Worm (Caenorhabditis elegans) whole organism, L1 larva: ENCODE measurements around the gene C05C9.3.

Source experiments
- C04F5.9 ChIP-seq: sonication (generic microtip); optimal IDR thresholded peaks from 2 replicates; lab custom pipeline; 2016; ENCODE audit warnings: missing genetic modification characterization, missing compliant biosample characterization
- aha-1 ChIP-seq: fragments of 150-350 bp; optimal IDR thresholded peaks from 2 replicates; lab custom pipeline; 2014; ENCODE audit warnings: missing biosample characterization, missing genetic modification characterization
- alr-1 ChIP-seq: fragments of 200-800 bp; sonication (Bioruptor generic); optimal IDR thresholded peaks from 2 replicates; lab custom pipeline; 2018; ENCODE audit warnings: borderline replicate concordance, mild to moderate bottlenecking, missing genetic modification characterization, missing compliant biosample characterization
- blmp-1 ChIP-seq: fragments of 150-350 bp; optimal IDR thresholded peaks from 2 replicates; lab custom pipeline; 2014; ENCODE audit warnings: missing biosample characterization, missing genetic modification characterization
- ceh-88 ChIP-seq: fragments of 200-800 bp; sonication (Bioruptor generic); IDR thresholded peaks from 2 replicates; pipeline ENCODE4 v1.3.6; 2022; ENCODE audit warnings: missing genetic modification characterization, missing compliant biosample characterization
- dsc-1 ChIP-seq: sonication (generic microtip); optimal IDR thresholded peaks from 2 replicates; lab custom pipeline; 2016; ENCODE audit warnings: mild to moderate bottlenecking, missing genetic modification characterization, missing compliant biosample characterization
- efl-1 ChIP-seq, 4 experiments: fragments of 150-350 bp; optimal IDR thresholded peaks in 3 of 4; peaks in 1 of 4; 1 replicate in 1 of 4; 2 replicates in 3 of 4; lab custom pipeline; 2014; ENCODE audit warnings: missing biosample characterization in 2 of 4, missing genetic modification characterization in 2 of 4, missing genetic modification reagents in 2 of 4
- efl-3 ChIP-seq: fragments of 200-800 bp; sonication (Bioruptor generic); optimal IDR thresholded peaks from 2 replicates; lab custom pipeline; 2018; ENCODE audit warnings: mild to moderate bottlenecking, missing genetic modification characterization, missing compliant biosample characterization
- egl-27 ChIP-seq, 2 experiments: fragments of 150-350 bp in 1 of 2; sonication (generic microtip); optimal IDR thresholded peaks; 3 replicates each; lab custom pipeline; 2017 to 2018; ENCODE audit warnings: missing biosample characterization in 2 of 2, missing genetic modification characterization in 2 of 2, missing genetic modification reagents in 2 of 2
- hlh-17 ChIP-seq: fragments of 200-800 bp; sonication (Bioruptor generic); optimal IDR thresholded peaks from 2 replicates; lab custom pipeline; 2018; ENCODE audit warnings: missing genetic modification characterization, mild to moderate bottlenecking, missing compliant biosample characterization, moderate library complexity, borderline replicate concordance
- lin-14 ChIP-seq: fragments of 200-800 bp; sonication (Bioruptor generic); optimal IDR thresholded peaks from 2 replicates; lab custom pipeline; 2018; ENCODE audit warnings: mild to moderate bottlenecking, missing genetic modification characterization, moderate library complexity, missing compliant biosample characterization
- mab-9 ChIP-seq: fragments of 200-800 bp; sonication (Bioruptor generic); IDR thresholded peaks from 2 replicates; pipeline ENCODE4 v1.3.6; 2022; ENCODE audit warnings: missing genetic modification reagents, missing genetic modification characterization, missing compliant biosample characterization
- mdl-1 ChIP-seq, 2 experiments: fragments of 150-350 bp; optimal IDR thresholded peaks; 2 replicates each; lab custom pipeline; 2014 to 2017; ENCODE audit warnings: missing biosample characterization in 2 of 2, missing genetic modification characterization in 2 of 2, inconsistent platforms in 1 of 2
- nhr-11 ChIP-seq: fragments of 150-350 bp; optimal IDR thresholded peaks from 2 replicates; lab custom pipeline; 2014; ENCODE audit warnings: missing biosample characterization, missing genetic modification characterization
- nhr-12 ChIP-seq: sonication (generic microtip); optimal IDR thresholded peaks from 2 replicates; lab custom pipeline; 2017; ENCODE audit warnings: missing biosample characterization, missing genetic modification characterization
- nhr-28 ChIP-seq: fragments of 150-350 bp; optimal IDR thresholded peaks from 2 replicates; lab custom pipeline; 2014; ENCODE audit warnings: missing biosample characterization, missing genetic modification characterization
- nhr-71 ChIP-seq: sonication (generic microtip); optimal IDR thresholded peaks from 2 replicates; lab custom pipeline; 2016; ENCODE audit warnings: mild to moderate bottlenecking, missing genetic modification characterization, moderate library complexity, missing compliant biosample characterization
- nhr-76 ChIP-seq: sonication (generic microtip); optimal IDR thresholded peaks from 2 replicates; lab custom pipeline; 2017; ENCODE audit warnings: missing biosample characterization, missing genetic modification characterization
- nhr-84 ChIP-seq: sonication (generic microtip); optimal IDR thresholded peaks from 2 replicates; lab custom pipeline; 2017; ENCODE audit warnings: missing biosample characterization, missing genetic modification characterization
- pag-3 ChIP-seq: sonication (generic microtip); optimal IDR thresholded peaks from 2 replicates; lab custom pipeline; 2017; ENCODE audit warnings: missing genetic modification characterization, mild to moderate bottlenecking, missing compliant biosample characterization, antibody characterized with exemption, borderline replicate concordance; ENCODE audit not compliant: insufficient read depth
- pax-3 ChIP-seq: fragments of 200-800 bp; sonication (Bioruptor generic); optimal IDR thresholded peaks from 2 replicates; lab custom pipeline; 2018; ENCODE audit warnings: mild to moderate bottlenecking, missing genetic modification characterization, moderate library complexity, missing compliant biosample characterization
- rnt-1 ChIP-seq: sonication (generic microtip); optimal IDR thresholded peaks from 2 replicates; lab custom pipeline; 2016; ENCODE audit warnings: mild to moderate bottlenecking, missing genetic modification characterization, moderate library complexity, missing compliant biosample characterization
- snu-23 ChIP-seq: sonication (generic microtip); optimal IDR thresholded peaks from 2 replicates; lab custom pipeline; 2016; ENCODE audit warnings: missing genetic modification characterization, missing compliant biosample characterization
- sup-37 ChIP-seq: fragments of 200-800 bp; sonication (Bioruptor generic); optimal IDR thresholded peaks from 2 replicates; lab custom pipeline; 2018; ENCODE audit warnings: mild to moderate bottlenecking, missing genetic modification characterization, missing compliant biosample characterization
- unc-30 ChIP-seq: sonication (generic microtip); optimal IDR thresholded peaks from 2 replicates; lab custom pipeline; 2017; ENCODE audit warnings: missing biosample characterization, missing genetic modification characterization
- unc-86 ChIP-seq: sonication (generic microtip); optimal IDR thresholded peaks from 2 replicates; lab custom pipeline; 2016; ENCODE audit warnings: missing genetic modification characterization, missing compliant biosample characterization
- unc-98 ChIP-seq: fragments of 200-800 bp; sonication (Bioruptor generic); IDR thresholded peaks from 2 replicates; pipeline ENCODE4 v1.3.6; 2022; ENCODE audit warnings: missing genetic modification characterization, missing compliant biosample characterization
- vab-15 ChIP-seq: sonication (generic microtip); optimal IDR thresholded peaks from 2 replicates; lab custom pipeline; 2017; ENCODE audit warnings: missing genotype, mild to moderate bottlenecking, missing genetic modification characterization, missing compliant biosample characterization
- xbp-1 ChIP-seq: sonication (generic microtip); optimal IDR thresholded peaks from 2 replicates; lab custom pipeline; 2016; ENCODE audit warnings: missing genetic modification characterization, missing compliant biosample characterization
- zip-4 ChIP-seq: fragments of 200-800 bp; sonication (Bioruptor generic); optimal IDR thresholded peaks from 2 replicates; lab custom pipeline; 2018; ENCODE audit warnings: mild to moderate bottlenecking, missing genetic modification characterization, moderate library complexity, missing compliant biosample characterization
- ztf-11 ChIP-seq, 2 experiments: sonication (generic microtip); optimal IDR thresholded peaks; 2 replicates each; lab custom pipeline; 2016 to 2017; ENCODE audit warnings: missing genetic modification characterization in 2 of 2, missing biosample characterization in 1 of 2, missing compliant biosample characterization in 1 of 2

C05C9.3 gene

DNA sequence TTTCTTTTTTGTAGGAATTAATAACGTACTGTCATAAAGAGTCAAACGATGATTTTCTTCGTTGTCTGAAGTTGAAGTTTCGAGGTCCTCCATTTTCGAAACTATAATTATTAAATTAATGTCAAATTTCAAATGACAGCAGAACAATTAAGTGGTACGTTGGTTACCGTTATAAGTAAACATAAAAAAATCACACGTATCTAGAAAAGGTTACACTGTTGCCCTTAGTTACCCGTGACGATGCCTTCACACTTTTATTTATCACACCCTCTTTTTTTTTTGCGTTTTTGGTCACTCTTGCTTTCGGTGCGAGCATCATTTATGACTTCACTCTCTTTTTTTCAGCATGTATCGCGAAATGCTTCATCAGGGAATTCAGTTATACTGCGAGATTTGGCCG, at the start of gene C05C9.3, which contains the start of gene C05C9.2:
C05C9.3 (minus strand) TSS at position 101 of the 400 bp plus-strand sequence.
C05C9.2 (plus strand) TSS at position 346 of the 400 bp plus-strand sequence.
- TF ChIP-seq efl-3 (GFP tag; lab: Kevin White, UChicago) (no peak), aha-1 (no peak), snu-23 (no peak)

DNA sequence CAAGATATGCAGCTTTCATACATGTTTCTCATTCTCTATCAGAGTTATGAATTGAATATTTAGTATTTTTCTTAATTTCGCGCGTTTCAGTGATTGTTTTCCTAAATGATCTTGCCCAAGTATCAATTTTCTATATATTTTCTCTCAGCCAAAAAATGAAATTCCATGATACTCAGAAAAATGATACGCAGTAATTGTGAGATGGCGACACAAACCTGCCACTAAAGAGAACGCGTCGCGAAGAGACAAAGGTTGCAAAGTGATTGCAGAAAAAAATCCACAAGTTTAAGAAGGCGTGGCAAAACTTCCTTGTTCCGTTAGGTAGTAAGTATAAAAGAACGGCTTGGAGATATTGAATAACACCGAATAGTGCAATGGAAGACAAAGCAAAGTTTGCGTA, 48.5 kb upstream of the C05C9.3 start, which contains the start of gene col-179:
col-179 (plus strand) TSS at position 301 of the 400 bp plus-strand sequence.
- TF ChIP-seq aha-1 (no peak), nhr-11 (tag; lab: Kevin White, UChicago) (no peak), mab-9 (GFP tag; lab: Robert Waterston, UW) (no peak), nhr-28 (tag; lab: Kevin White, UChicago) (no peak), mdl-1 (tag; optimal IDR thresholded peaks at IDR 0.05; lab: Kevin White, UChicago) (no peak), hlh-17 (GFP tag; lab: Kevin White, UChicago) (no peak), pag-3 (tag; lab: Kevin White, UChicago) (no peak)

DNA sequence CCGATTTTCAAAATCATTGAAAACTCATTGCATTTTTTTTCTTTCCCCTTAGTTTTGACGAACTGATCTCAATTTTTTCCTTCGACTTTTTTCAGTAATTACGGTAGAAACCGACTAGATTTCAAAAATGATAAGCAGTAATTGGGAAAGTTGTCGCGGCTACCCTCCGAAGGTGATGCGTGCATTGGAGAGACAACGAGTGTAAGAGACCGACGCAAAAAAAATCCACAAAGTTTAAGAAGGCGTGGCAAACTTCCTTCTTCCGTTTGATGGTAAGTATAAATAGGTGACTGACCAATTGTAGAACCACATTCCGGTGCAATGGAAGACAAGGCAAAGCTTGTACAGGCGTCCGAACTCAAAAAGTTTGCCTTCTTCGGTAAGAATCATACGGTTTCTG, 46.5 kb upstream of the C05C9.3 start, which contains the start of gene col-178:
col-178 (plus strand) TSS at position 301 of the 400 bp plus-strand sequence.
- TF ChIP-seq nhr-76 (no peak), dsc-1 (tag; lab: Kevin White, UChicago) (no peak), zip-4 (GFP tag; lab: Kevin White, UChicago) (no peak), vab-15 (tag; lab: Kevin White, UChicago) (no peak), ceh-88 (GFP tag; lab: Robert Waterston, UW) (no peak)

DNA sequence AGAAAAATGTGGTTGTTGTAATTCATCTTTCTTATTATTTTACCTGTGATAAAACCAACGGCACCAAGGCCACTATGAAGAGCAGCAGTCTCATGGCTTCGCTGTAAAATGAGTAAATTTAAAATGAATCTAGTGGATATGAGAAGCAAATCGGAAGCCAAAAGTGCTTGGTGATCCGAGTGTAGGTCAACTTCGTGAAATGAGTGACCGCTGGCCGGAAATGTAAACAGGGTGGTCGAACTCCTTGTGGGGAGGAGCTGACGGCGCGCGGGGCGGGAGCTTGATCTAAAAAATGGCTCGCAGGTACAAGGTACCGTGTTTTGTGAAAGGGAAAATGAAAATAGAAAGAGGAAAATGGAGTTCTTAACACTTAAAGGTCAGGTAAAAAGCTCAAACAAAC, 44.1 kb upstream of the C05C9.3 start, which contains the start of gene C34F6.1:
C34F6.1 (minus strand) TSS at position 101 of the 400 bp plus-strand sequence.
- no peak for TF ChIP-seq nhr-12 (tag; lab: Kevin White, UChicago)
- TF ChIP-seq efl-3 (GFP tag; lab: Kevin White, UChicago), result no peak
- TF ChIP-seq nhr-28 (tag; lab: Kevin White, UChicago), result no peak
- TF ChIP-seq snu-23, result no peak
- no peak for TF ChIP-seq xbp-1
- no peak for TF ChIP-seq C04F5.9 (tag; lab: Kevin White, UChicago)
- no peak for TF ChIP-seq blmp-1 (tag; lab: Kevin White, UChicago)
- TF ChIP-seq vab-15 (tag; lab: Kevin White, UChicago), result no peak
- no peak for TF ChIP-seq nhr-84 (tag; lab: Kevin White, UChicago)
- no peak for TF ChIP-seq unc-30 (tag; lab: Kevin White, UChicago)
- no peak for TF ChIP-seq pag-3 (tag; lab: Kevin White, UChicago)
- no peak for TF ChIP-seq alr-1 (tag; lab: Kevin White, UChicago)
- no peak for TF ChIP-seq sup-37 (GFP tag; lab: Kevin White, UChicago)
- no peak for TF ChIP-seq unc-86 (tag; lab: Kevin White, UChicago)

DNA sequence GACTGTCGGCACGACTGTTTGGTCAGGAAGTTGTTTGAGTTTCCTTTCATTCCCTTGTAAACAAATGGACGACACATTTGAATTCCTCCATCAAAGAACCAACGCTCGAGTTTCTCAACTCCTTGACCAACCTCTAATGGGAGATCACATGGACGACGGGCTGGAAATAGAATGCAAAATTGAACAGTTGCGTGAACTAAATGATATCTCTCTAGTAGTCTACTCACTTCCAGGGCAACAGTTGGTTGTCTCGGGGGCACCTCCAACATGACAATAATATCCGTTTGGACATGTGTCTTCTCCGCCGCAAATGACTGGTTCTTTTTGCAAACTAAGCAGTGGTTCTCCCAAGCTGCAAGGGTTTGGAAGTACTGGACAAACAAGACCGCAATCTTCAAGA, 41.0 kb upstream of the C05C9.3 start:
- TF ChIP-seq ztf-11 (tag; optimal IDR thresholded peaks at IDR 0.05; lab: Kevin White, UChicago) (no peak), nhr-71 (tag; lab: Kevin White, UChicago) (peak; percentile 52), rnt-1 (tag; lab: Kevin White, UChicago) (peak; percentile 57), egl-27 (tag; optimal IDR thresholded peaks at IDR 0.05; lab: Kevin White, UChicago) (no peak), pax-3 (no peak), C04F5.9 (tag; lab: Kevin White, UChicago) (no peak), unc-98 (GFP tag; lab: Robert Waterston, UW) (0 out of 2 replicates have a peak, but pooled peaks have one; percentile 25), efl-1 (optimal IDR thresholded peaks at IDR 0.05; lab: Kevin White, UChicago) (no peak), efl-1 (GFP tag; optimal IDR thresholded peaks at IDR 0.05 in 1 of 2; lab: Kevin White, UChicago) (peak in 1 of 2 experiments; percentile 73), lin-14 (GFP tag; lab: Kevin White, UChicago) (peak; percentile 65), hlh-17 (GFP tag; lab: Kevin White, UChicago) (no peak)
